Fruit fly (Drosophila melanogaster): Measurements from ENCODE around the gene CG3368.

The CG3368 gene

DNA sequence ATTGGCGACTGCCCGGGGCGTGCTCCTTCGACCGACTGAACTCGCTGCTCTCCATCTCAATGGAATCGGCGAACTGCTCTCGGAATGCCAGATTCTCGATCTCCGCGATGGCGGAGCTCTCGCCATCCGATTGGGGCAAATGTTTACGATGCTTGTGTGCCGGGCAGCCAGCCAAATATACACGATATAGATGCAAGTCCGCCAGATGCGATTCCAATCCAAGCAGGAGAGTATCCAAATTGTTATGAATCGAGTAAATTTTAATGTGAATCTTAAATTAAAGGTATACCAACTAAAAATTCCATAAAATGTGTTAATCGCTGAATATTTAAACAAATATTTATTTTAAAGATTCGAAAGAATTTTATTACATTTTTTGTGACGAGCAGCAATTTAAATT lies 35.7 kb upstream of the CG3368 start, which contains the start of gene CG5984:
CG5984 (minus strand) TSS at position 101 of the 400 bp plus-strand sequence.
- TF ChIP-seq Vsx2 (GFP tag; optimal IDR thresholded peaks at IDR 0.05; ENCODE audit: partially characterized antibody): no peak
- no peak for TF ChIP-seq usp (GFP tag; optimal IDR thresholded peaks at IDR 0.05)
- no peak for TF ChIP-seq pan (optimal IDR thresholded peaks at IDR 0.05)
- no peak for TF ChIP-seq Mio (GFP tag; optimal IDR thresholded peaks at IDR 0.05)
- no peak for TF ChIP-seq dl (GFP tag; optimal IDR thresholded peaks at IDR 0.05; ENCODE audit: insufficient read depth in 1 of 2, partially characterized antibody in 2 of 2)
- TF ChIP-seq Myc (optimal IDR thresholded peaks at IDR 0.05): no peak
- no peak for TF ChIP-seq dsf (GFP tag; optimal IDR thresholded peaks at IDR 0.05; ENCODE audit: borderline replicate concordance)
- TF ChIP-seq GATAd (GFP tag; optimal IDR thresholded peaks at IDR 0.05): no peak
- TF ChIP-seq CG9705 (GFP tag; optimal IDR thresholded peaks at IDR 0.05): no peak
- no peak for TF ChIP-seq CG32264 (GFP tag; optimal IDR thresholded peaks at IDR 0.05)

DNA sequence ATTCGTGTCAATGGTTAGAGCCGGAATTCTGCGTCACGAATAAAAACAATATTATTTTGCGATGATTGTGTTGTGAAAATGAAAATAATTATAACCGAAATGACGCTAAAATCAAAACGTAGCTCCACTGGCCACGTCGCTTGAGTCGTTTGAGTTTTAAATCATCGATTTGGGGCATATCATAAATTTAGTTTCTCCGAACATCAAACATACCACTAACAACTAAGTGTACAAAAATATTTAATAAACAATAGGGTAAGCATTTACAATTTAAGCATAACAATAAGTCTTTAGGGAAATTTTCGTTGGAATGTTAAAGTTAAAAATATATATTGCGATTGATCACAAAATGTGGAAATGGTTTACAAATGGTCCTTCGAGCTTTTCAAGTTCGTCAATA lies 32.7 kb upstream of the CG3368 start, which contains the start of the genes TTLL6B and TfIIA-L:
TTLL6B (minus strand) TSS at position 101 of the 400 bp plus-strand sequence.
TfIIA-L (plus strand) TSS at position 206 of the 400 bp plus-strand sequence.
- no peak for TF ChIP-seq HLH106 (tag; optimal IDR thresholded peaks at IDR 0.05)
- TF ChIP-seq Dfd (GFP tag; optimal IDR thresholded peaks at IDR 0.05): no peak
- no peak for TF ChIP-seq dl (GFP tag; optimal IDR thresholded peaks at IDR 0.05; ENCODE audit: insufficient read depth in 1 of 2, partially characterized antibody in 2 of 2)
- no peak for TF ChIP-seq dsf (GFP tag; optimal IDR thresholded peaks at IDR 0.05; ENCODE audit: borderline replicate concordance)
- no peak for TF ChIP-seq Rel (GFP tag; optimal IDR thresholded peaks at IDR 0.05)
- no peak for TF ChIP-seq Rel (tag; optimal IDR thresholded peaks at IDR 0.05)
- TF ChIP-seq sv (GFP tag; optimal IDR thresholded peaks at IDR 0.05): no peak
- no peak for TF ChIP-seq Hnf4 (GFP tag; optimal IDR thresholded peaks at IDR 0.05)
- no peak for TF ChIP-seq OdsH (GFP tag; optimal IDR thresholded peaks at IDR 0.05)
- TF ChIP-seq jim (GFP tag; optimal IDR thresholded peaks at IDR 0.05): no peak
- TF ChIP-seq lola (GFP tag; optimal IDR thresholded peaks at IDR 0.05): no peak
- no peak for TF ChIP-seq Mio (GFP tag; optimal IDR thresholded peaks at IDR 0.05)
- no peak for TF ChIP-seq CG9705 (GFP tag; optimal IDR thresholded peaks at IDR 0.05)
- no peak for TF ChIP-seq tai (GFP tag; optimal IDR thresholded peaks at IDR 0.05)
- no peak for TF ChIP-seq rgr (GFP tag; optimal IDR thresholded peaks at IDR 0.05)
- no peak for TF ChIP-seq Hr83 (GFP tag; optimal IDR thresholded peaks at IDR 0.05; ENCODE audit: poor library complexity, severe bottlenecking)
- TF ChIP-seq br (GFP tag; optimal IDR thresholded peaks at IDR 0.05): no peak
- TF ChIP-seq foxo (GFP tag; optimal IDR thresholded peaks at IDR 0.05): no peak

- TF ChIP-seq CG32264 (GFP tag; optimal IDR thresholded peaks at IDR 0.05) (peak; percentile 50), foxo (GFP tag; optimal IDR thresholded peaks at IDR 0.05) (peak in 1 of 2 experiments; percentile 88), GATAd (GFP tag; optimal IDR thresholded peaks at IDR 0.05) (peak; percentile 60), usp (GFP tag; optimal IDR thresholded peaks at IDR 0.05) (no peak), h (GFP tag; optimal IDR thresholded peaks at IDR 0.05) (peak; percentile 84), Vsx2 (GFP tag; optimal IDR thresholded peaks at IDR 0.05; ENCODE audit: partially characterized antibody) (no peak), CrebA (GFP tag; optimal IDR thresholded peaks at IDR 0.05; ENCODE audit: borderline replicate concordance) (no peak), Myc (optimal IDR thresholded peaks at IDR 0.05) (no peak), ey (GFP tag; optimal IDR thresholded peaks at IDR 0.05) (peak; percentile 82), dl (GFP tag; optimal IDR thresholded peaks at IDR 0.05; ENCODE audit: insufficient read depth in 1 of 2, partially characterized antibody in 2 of 2) (no peak), Abd-B (GFP tag; optimal IDR thresholded peaks at IDR 0.05) (no peak), brk (GFP tag; optimal IDR thresholded peaks at IDR 0.05) (no peak), Hr83 (GFP tag; optimal IDR thresholded peaks at IDR 0.05; ENCODE audit: poor library complexity, severe bottlenecking) (peak; percentile 91), rgr (GFP tag; optimal IDR thresholded peaks at IDR 0.05) (peak; percentile 84), lola (GFP tag; optimal IDR thresholded peaks at IDR 0.05) (no peak), jim (GFP tag; optimal IDR thresholded peaks at IDR 0.05) (no peak), br (GFP tag; optimal IDR thresholded peaks at IDR 0.05) (no peak), sage (GFP tag; optimal IDR thresholded peaks at IDR 0.05) (no peak), N (GFP tag; optimal IDR thresholded peaks at IDR 0.05) (no peak), sv (GFP tag; optimal IDR thresholded peaks at IDR 0.05) (peak; percentile 85), CG9705 (GFP tag; optimal IDR thresholded peaks at IDR 0.05) (peak; percentile 74), Hnf4 (GFP tag; optimal IDR thresholded peaks at IDR 0.05) (no peak), Mio (GFP tag; optimal IDR thresholded peaks at IDR 0.05) (peak; percentile 49), Rel (GFP tag; optimal IDR thresholded peaks at IDR 0.05) (no peak), Rel (tag; optimal IDR thresholded peaks at IDR 0.05) (peak; percentile 61), tai (GFP tag; optimal IDR thresholded peaks at IDR 0.05) (no peak), Dfd (GFP tag; optimal IDR thresholded peaks at IDR 0.05) (no peak), dsf (GFP tag; optimal IDR thresholded peaks at IDR 0.05; ENCODE audit: borderline replicate concordance) (no peak), OdsH (GFP tag; optimal IDR thresholded peaks at IDR 0.05) (peak; percentile 74), psq (GFP tag; optimal IDR thresholded peaks at IDR 0.05) (peak; percentile 73), fru (GFP tag; optimal IDR thresholded peaks at IDR 0.05) (no peak), Hr78 (GFP tag; optimal IDR thresholded peaks at IDR 0.05) (no peak), HLH106 (tag; optimal IDR thresholded peaks at IDR 0.05) (peak; percentile 84), Dif (GFP tag; optimal IDR thresholded peaks at IDR 0.05; ENCODE audit: partially characterized antibody) (no peak), Sp1 (GFP tag; optimal IDR thresholded peaks at IDR 0.05) (peak; percentile 72), pan (optimal IDR thresholded peaks at IDR 0.05) (no peak)
Observed at dm6 chr3R:27253136-27253920, 30.3 kb upstream of the CG3368 start, which contains the start of gene pll. Gene pll (minus strand): TSS chr3R:27253182.
